Worm (Caenorhabditis elegans) whole organism, L4 larva: ENCODE results near the gene sds-22.
A peak's percentile ranks its signal among the peaks of the same experiment; 100 is the strongest.

Experiments
- cey-2 ChIP-seq: sonication (generic microtip); optimal IDR thresholded peaks from 3 replicates; lab custom pipeline; 2017; ENCODE audit warnings: missing genetic modification characterization, mild to moderate bottlenecking, missing compliant biosample characterization, antibody characterized with exemption, borderline replicate concordance; ENCODE audit not compliant: insufficient read depth
- daf-12 ChIP-seq: fragments of 150-350 bp; optimal IDR thresholded peaks from 2 replicates; lab custom pipeline; 2014; ENCODE audit warnings: missing biosample characterization, missing genetic modification reagents, missing genetic modification characterization
- hlh-11 ChIP-seq: fragments of 200-800 bp; sonication (Bioruptor generic); optimal IDR thresholded peaks from 2 replicates; lab custom pipeline; 2018; ENCODE audit warnings: mild to moderate bottlenecking, missing genetic modification characterization, missing compliant biosample characterization
- hlh-30 ChIP-seq: sonication (generic microtip); optimal IDR thresholded peaks from 2 replicates; lab custom pipeline; 2017; ENCODE audit warnings: antibody characterized with exemption, mild to moderate bottlenecking, missing genetic modification characterization, missing compliant biosample characterization; ENCODE audit not compliant: insufficient read depth
- nhr-11 ChIP-seq: fragments of 150-350 bp; optimal IDR thresholded peaks from 2 replicates; lab custom pipeline; 2014; ENCODE audit warnings: missing biosample characterization, missing genetic modification characterization
- pqm-1 ChIP-seq: sonication (generic microtip); optimal IDR thresholded peaks from 2 replicates; lab custom pipeline; 2017; ENCODE audit warnings: missing biosample characterization, missing genetic modification characterization
- snpc-1.2 ChIP-seq: fragments of 200-800 bp; sonication (Bioruptor generic); IDR thresholded peaks from 2 replicates; pipeline ENCODE4 v1.3.6; 2022; ENCODE audit warnings: missing genetic modification reagents, missing genetic modification characterization, missing compliant biosample characterization

sds-22 gene

ce11 chrII:7907539-7907997, 49.4 kb downstream of the sds-22 start, which contains the start of gene best-23:
best-23 (minus strand) TSS chrII:7907589.
- TF ChIP-seq pqm-1 (tag; lab: Kevin White, UChicago): no peak
- TF ChIP-seq daf-12 (tag; lab: Kevin White, UChicago): no peak
- peak; percentile 22 for TF ChIP-seq hlh-11 (tag; lab: Kevin White, UChicago)
- peak; percentile 6 for TF ChIP-seq nhr-11 (tag; lab: Kevin White, UChicago)
- TF ChIP-seq hlh-30: peak; percentile 45
- TF ChIP-seq snpc-1.2 (GFP tag; lab: Robert Waterston, UW): no peak
- no peak for TF ChIP-seq cey-2 (tag; lab: Kevin White, UChicago)
